Worm (Caenorhabditis elegans): Measurements from ENCODE around the gene hint-3.

The hint-3 gene

ce11 chrV:7717629-7718028 lies 42.6 kb upstream of the hint-3 start, which contains the start of gene ZK105.5:
ZK105.5 (minus strand) TSS chrV:7717729.
- no peak for TF ChIP-seq mec-3 (tag; optimal IDR thresholded peaks at IDR 0.05; ENCODE audit: borderline replicate concordance)
- TF ChIP-seq pros-1 (tag; optimal IDR thresholded peaks at IDR 0.05) = no peak
- TF ChIP-seq elt-2 (tag; optimal IDR thresholded peaks at IDR 0.05) = no peak
- no peak for TF ChIP-seq dmd-4 (tag; optimal IDR thresholded peaks at IDR 0.05; ENCODE audit: borderline replicate concordance)
- no peak for TF ChIP-seq pat-9 (tag; optimal IDR thresholded peaks at IDR 0.05)
- TF ChIP-seq ceh-2 (tag; optimal IDR thresholded peaks at IDR 0.05) = no peak
- TF ChIP-seq C08G9.2 (tag; optimal IDR thresholded peaks at IDR 0.05) = no peak
- no peak for TF ChIP-seq elt-4 (tag; optimal IDR thresholded peaks at IDR 0.05)
- no peak for TF ChIP-seq unc-3 (GFP tag; conservative IDR thresholded peaks at IDR 0.05)
- no peak for TF ChIP-seq unc-3 (tag; optimal IDR thresholded peaks at IDR 0.05)
- no peak for TF ChIP-seq pqm-1 (tag; optimal IDR thresholded peaks at IDR 0.05)
- no peak for TF ChIP-seq ceh-19 (GFP tag; optimal IDR thresholded peaks at IDR 0.05)
- TF ChIP-seq C38D4.7 (GFP tag; optimal IDR thresholded peaks at IDR 0.05) = no peak
- TF ChIP-seq ceh-48 (tag; optimal IDR thresholded peaks at IDR 0.05) = no peak
- TF ChIP-seq eyg-1 (tag; optimal IDR thresholded peaks at IDR 0.05) = no peak
- no peak for TF ChIP-seq ama-1 (optimal IDR thresholded peaks at IDR 0.05)
- no peak for TF ChIP-seq madf-2 (tag; optimal IDR thresholded peaks at IDR 0.05)
- TF ChIP-seq ceh-30 (tag; optimal IDR thresholded peaks at IDR 0.05) = no peak
- no peak for TF ChIP-seq nfya-1 (tag; optimal IDR thresholded peaks at IDR 0.05)
- TF ChIP-seq tbx-7 (tag; optimal IDR thresholded peaks at IDR 0.05) = no peak

- TF ChIP-seq sox-4 (tag; optimal IDR thresholded peaks at IDR 0.05) (no peak), unc-3 (GFP tag; conservative IDR thresholded peaks at IDR 0.05) (no peak), unc-3 (tag; optimal IDR thresholded peaks at IDR 0.05) (no peak), odd-2 (tag; optimal IDR thresholded peaks at IDR 0.05) (no peak), Y22D7AL.16 (tag; optimal IDR thresholded peaks at IDR 0.05) (no peak), F13H6.1 (tag; optimal IDR thresholded peaks at IDR 0.05) (no peak), lin-11 (tag; optimal IDR thresholded peaks at IDR 0.05) (no peak), pqm-1 (tag; optimal IDR thresholded peaks at IDR 0.05) (no peak), pax-1 (tag; optimal IDR thresholded peaks at IDR 0.05) (no peak), ceh-18 (tag; optimal IDR thresholded peaks at IDR 0.05) (no peak), gmeb-2 (tag; optimal IDR thresholded peaks at IDR 0.05) (no peak), pag-3 (tag; optimal IDR thresholded peaks at IDR 0.05; ENCODE audit: borderline replicate concordance) (no peak), ceh-30 (tag; optimal IDR thresholded peaks at IDR 0.05) (no peak), ceh-34 (tag; optimal IDR thresholded peaks at IDR 0.05) (no peak), syd-9 (tag; optimal IDR thresholded peaks at IDR 0.05) (no peak), elt-2 (tag; optimal IDR thresholded peaks at IDR 0.05) (no peak), npax-4 (tag; optimal IDR thresholded peaks at IDR 0.05) (no peak), unc-55 (GFP tag; optimal IDR thresholded peaks at IDR 0.05) (no peak), fax-1 (tag; optimal IDR thresholded peaks at IDR 0.05) (no peak), C08G9.2 (tag; optimal IDR thresholded peaks at IDR 0.05) (no peak)
Observed at ce11 chrV:7721945-7722344, 38.3 kb upstream of the hint-3 start, which contains the start of gene ZK105.14. ZK105.14 (minus strand) TSS chrV:7722045.

ce11 chrV:7723967-7724544 lies 36.2 kb upstream of the hint-3 start, which contains the start of the genes ZK105.6 and ZK105.8:
ZK105.6 (minus strand) TSS chrV:7724067.
ZK105.8 (plus strand) TSS chrV:7724494.
- TF ChIP-seq pax-1 (tag; optimal IDR thresholded peaks at IDR 0.05) (no peak), unc-42 (tag; optimal IDR thresholded peaks at IDR 0.05) (peak; percentile 18), C38D4.7 (GFP tag; optimal IDR thresholded peaks at IDR 0.05) (no peak), pha-2 (tag; optimal IDR thresholded peaks at IDR 0.05) (no peak), Y22D7AL.16 (tag; optimal IDR thresholded peaks at IDR 0.05) (no peak)

- no peak for TF ChIP-seq npax-4 (tag; optimal IDR thresholded peaks at IDR 0.05)
Observed at ce11 chrV:7726202-7726601, 34.1 kb upstream of the hint-3 start.
